Worm (Caenorhabditis elegans): Measurements from ENCODE around the gene F53G2.1.
"Not testable (repeated sequence)": the region's sequence is repeated elsewhere in the genome, so short reads cannot be mapped to it uniquely, and the experiment has no call there.

- TF ChIP-seq med-1 (GFP tag; optimal IDR thresholded peaks at IDR 0.05; ENCODE audit: insufficient read depth); flt-1 (GFP tag; IDR thresholded peaks at IDR 0.05); T22C8.4 (GFP tag; IDR thresholded peaks at IDR 0.05); ref-1 (GFP tag; conservative IDR thresholded peaks at IDR 0.05): not testable (repeated sequence)
Measured at ce11 chrII:2534952-2535351, 46.5 kb downstream of the F53G2.1 start, which contains the start of gene K02F6.8.
